Worm (Caenorhabditis elegans): Measurements from ENCODE around the gene Y25C1A.14.
"Not testable (repeated sequence)": the region's sequence is repeated elsewhere in the genome, so short reads cannot be mapped to it uniquely, and the experiment has no call there.

The Y25C1A.14 gene

ce11 chrII:3126741-3127140 is 30.0 kb upstream of the Y25C1A.14 start, which contains the start of gene ins-31:
ins-31 (plus strand) TSS chrII:3127041.
- TF ChIP-seq ZK546.5, nhr-25, nhr-237 (tag; optimal IDR thresholded peaks at IDR 0.05): not testable (repeated sequence)

- TF ChIP-seq unc-62 (GFP tag; optimal IDR thresholded peaks at IDR 0.05) (no peak), sea-2 (GFP tag; optimal IDR thresholded peaks at IDR 0.05) (no peak), eor-1 (tag; optimal IDR thresholded peaks at IDR 0.05) (no peak), lin-15B (tag; optimal IDR thresholded peaks at IDR 0.05) (no peak), ceh-9 (tag; optimal IDR thresholded peaks at IDR 0.05) (no peak), unc-39 (tag; optimal IDR thresholded peaks at IDR 0.05) (no peak), fos-1 (tag; optimal IDR thresholded peaks at IDR 0.05) (no peak), jun-1 (tag; optimal IDR thresholded peaks at IDR 0.05) (no peak), daf-12 (tag; optimal IDR thresholded peaks at IDR 0.05) (no peak), egl-5 (tag; optimal IDR thresholded peaks at IDR 0.05) (no peak), nhr-12 (tag; optimal IDR thresholded peaks at IDR 0.05) (no peak), mdl-1 (tag; optimal IDR thresholded peaks at IDR 0.05) (no peak), elt-3 (tag; optimal IDR thresholded peaks at IDR 0.05) (no peak), pqm-1 (tag; optimal IDR thresholded peaks at IDR 0.05) (no peak)
Observed at ce11 chrII:3126341-3126740, 29.6 kb upstream of the Y25C1A.14 start, which contains the start of gene ins-19. ins-19 (minus strand) TSS chrII:3126441.

- no peak for TF ChIP-seq jun-1 (tag; optimal IDR thresholded peaks at IDR 0.05)
- no peak for TF ChIP-seq elt-3 (tag; optimal IDR thresholded peaks at IDR 0.05)
- no peak for TF ChIP-seq lin-15B (tag; optimal IDR thresholded peaks at IDR 0.05)
- no peak for TF ChIP-seq elt-1 (tag; optimal IDR thresholded peaks at IDR 0.05)
- TF ChIP-seq nhr-76 (tag; optimal IDR thresholded peaks at IDR 0.05): no peak
- no peak for TF ChIP-seq mdl-1 (tag; optimal IDR thresholded peaks at IDR 0.05)
- TF ChIP-seq ztf-11 (tag; optimal IDR thresholded peaks at IDR 0.05): no peak
- TF ChIP-seq ceh-28 (tag; optimal IDR thresholded peaks at IDR 0.05): no peak
- no peak for TF ChIP-seq R02D3.7 (tag; optimal IDR thresholded peaks at IDR 0.05)
- no peak for TF ChIP-seq aly-2 (tag; optimal IDR thresholded peaks at IDR 0.05)
- no peak for TF ChIP-seq mml-1 (tag; optimal IDR thresholded peaks at IDR 0.05)
- no peak for TF ChIP-seq fkh-2 (tag; optimal IDR thresholded peaks at IDR 0.05)
- no peak for TF ChIP-seq nhr-23 (tag; optimal IDR thresholded peaks at IDR 0.05)
- no peak for TF ChIP-seq ama-1 (optimal IDR thresholded peaks at IDR 0.05)
- TF ChIP-seq ceh-82 (tag; optimal IDR thresholded peaks at IDR 0.05): no peak
- TF ChIP-seq nhr-28 (tag; optimal IDR thresholded peaks at IDR 0.05): no peak
- TF ChIP-seq skn-1 (tag; optimal IDR thresholded peaks at IDR 0.05): no peak
- TF ChIP-seq sea-2 (GFP tag; optimal IDR thresholded peaks at IDR 0.05): no peak
- TF ChIP-seq nhr-237 (tag; optimal IDR thresholded peaks at IDR 0.05): no peak
Observed at ce11 chrII:3123206-3123605, 26.4 kb upstream of the Y25C1A.14 start, which contains the start of gene srh-71. srh-71 (plus strand) TSS chrII:3123506.

ce11 chrII:3118907-3119382 is 22.2 kb upstream of the Y25C1A.14 start, which contains the start of gene T10D4.6:
T10D4.6 (plus strand) TSS chrII:3119332.
- TF ChIP-seq pha-4 (tag; optimal IDR thresholded peaks at IDR 0.05) (peak; percentile 56), lin-39 (tag; optimal IDR thresholded peaks at IDR 0.05) (peak; percentile 8), nhr-11 (tag; optimal IDR thresholded peaks at IDR 0.05) (no peak), lin-15B (tag; optimal IDR thresholded peaks at IDR 0.05) (peak; percentile 7), hmg-11 (tag; optimal IDR thresholded peaks at IDR 0.05) (peak; percentile 84)

DNA sequence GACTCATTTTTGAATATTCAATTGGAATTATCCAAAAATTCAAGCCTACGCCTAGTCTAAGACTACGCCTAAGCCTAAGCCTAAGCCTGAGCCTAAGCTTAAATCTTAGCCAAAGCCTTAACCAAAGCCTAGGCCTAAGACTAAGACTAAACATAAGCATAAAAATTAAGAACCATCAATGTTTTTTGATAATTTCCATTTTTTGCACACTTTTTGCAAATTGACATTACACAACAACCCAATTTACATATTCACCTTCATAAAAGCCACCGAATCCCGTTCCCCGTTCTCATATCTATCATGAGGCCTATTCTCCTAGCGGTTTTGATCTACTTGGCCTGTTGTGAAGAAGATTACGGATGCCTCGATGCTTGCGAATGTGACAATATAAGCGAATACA is 20.7 kb upstream of the Y25C1A.14 start, which contains the start of gene T10D4.7:
Gene T10D4.7, plus strand, starts transcription at position 301 of the 400 bp plus-strand sequence.
- TF ChIP-seq nhr-28 (tag; optimal IDR thresholded peaks at IDR 0.05) (no peak), R02D3.7 (tag; optimal IDR thresholded peaks at IDR 0.05) (no peak), mdl-1 (tag; optimal IDR thresholded peaks at IDR 0.05) (no peak), nhr-77 (tag; optimal IDR thresholded peaks at IDR 0.05) (no peak), nhr-67 (tag; optimal IDR thresholded peaks at IDR 0.05) (no peak), ztf-11 (tag; optimal IDR thresholded peaks at IDR 0.05) (no peak), ztf-4 (tag; optimal IDR thresholded peaks at IDR 0.05) (no peak), daf-12 (tag; optimal IDR thresholded peaks at IDR 0.05) (no peak)

All from whole organism, L3 larva.